Fruit fly (Drosophila melanogaster) whole organism, embryonic: ENCODE measurements around the gene Gcn5.

Source experiments
- ATbp ChIP-seq: fragments of 200-800 bp; sonication (Bioruptor generic); optimal IDR thresholded peaks from 2 replicates; lab custom pipeline; 2017; ENCODE audit warnings: missing biosample characterization, mild to moderate bottlenecking, missing genetic modification characterization, missing genetic modification reagents
- Ada2b ChIP-seq: fragments of 200-800 bp; sonication (Bioruptor generic); IDR thresholded peaks from 2 replicates; pipeline ENCODE4 v1.3.6; 2022; ENCODE audit warnings: missing biosample characterization, missing genetic modification characterization
- Blimp-1 ChIP-seq: fragments of 200-800 bp; sonication (Bioruptor generic); optimal IDR thresholded peaks from 3 replicates; lab custom pipeline; 2018; ENCODE audit warnings: missing biosample characterization, missing genetic modification characterization, mild to moderate bottlenecking, moderate library complexity, missing genetic modification reagents
- CG10654 ChIP-seq: fragments of 200-800 bp; sonication (Bioruptor generic); optimal IDR thresholded peaks from 2 replicates; lab custom pipeline; 2016; ENCODE audit warnings: missing biosample characterization, missing genetic modification characterization
- CG11093 ChIP-seq: fragments of 200-800 bp; sonication (Bioruptor generic); IDR thresholded peaks from 3 replicates; pipeline ENCODE4 v1.3.6; 2022; ENCODE audit warnings: missing biosample characterization, missing genetic modification characterization
- CG11695 ChIP-seq: fragments of 200-800 bp; sonication (Bioruptor generic); IDR thresholded peaks from 3 replicates; pipeline ENCODE4 v1.3.6; 2022; ENCODE audit warnings: missing biosample characterization, missing genetic modification characterization
- CG12659 ChIP-seq: fragments of 200-800 bp; sonication (Bioruptor generic); optimal IDR thresholded peaks from 3 replicates; lab custom pipeline; 2017; ENCODE audit warnings: mild to moderate bottlenecking, missing biosample characterization, missing genetic modification reagents, missing genetic modification characterization
- CG13123 ChIP-seq: fragments of 200-800 bp; sonication (Bioruptor generic); optimal IDR thresholded peaks from 2 replicates; lab custom pipeline; 2016; ENCODE audit warnings: missing biosample characterization, missing genetic modification characterization
- CG13775 ChIP-seq: fragments of 200-800 bp; sonication (Bioruptor generic); optimal IDR thresholded peaks from 3 replicates; lab custom pipeline; 2017; ENCODE audit warnings: missing biosample characterization, mild to moderate bottlenecking, missing genetic modification characterization
- CG1529 ChIP-seq: fragments of 200-800 bp; sonication (Bioruptor generic); optimal IDR thresholded peaks from 3 replicates; lab custom pipeline; 2018; ENCODE audit warnings: missing biosample characterization, missing genetic modification characterization
- CG1602 ChIP-seq: fragments of 200-800 bp; sonication (Bioruptor generic); optimal IDR thresholded peaks from 3 replicates; lab custom pipeline; 2016; ENCODE audit warnings: missing biosample characterization, missing genetic modification characterization
- CG17186 ChIP-seq: fragments of 200-800 bp; sonication (Bioruptor generic); optimal IDR thresholded peaks from 3 replicates; lab custom pipeline; 2017; ENCODE audit warnings: missing biosample characterization, missing genetic modification reagents, missing genetic modification characterization
- CG17328 ChIP-seq: fragments of 200-800 bp; sonication (Bioruptor generic); IDR thresholded peaks from 2 replicates; pipeline ENCODE4 v1.3.6; 2022; ENCODE audit warnings: missing biosample characterization, missing genetic modification characterization
- CG17612 ChIP-seq: fragments of 200-800 bp; sonication (Bioruptor generic); IDR thresholded peaks from 2 replicates; pipeline ENCODE4 v1.3.6; 2022; ENCODE audit warnings: missing biosample characterization, missing genetic modification characterization
- CG1832 ChIP-seq: fragments of 200-800 bp; sonication (Bioruptor generic); optimal IDR thresholded peaks from 2 replicates; lab custom pipeline; 2017; ENCODE audit warnings: missing biosample characterization, mild to moderate bottlenecking, missing genetic modification characterization, inconsistent platforms
- CG2199 ChIP-seq: fragments of 200-800 bp; sonication (Bioruptor generic); IDR thresholded peaks from 3 replicates; pipeline ENCODE4 v1.3.6; 2022; ENCODE audit warnings: missing biosample characterization, missing genetic modification characterization
- CG30431 ChIP-seq: fragments of 200-800 bp; sonication (Bioruptor generic); optimal IDR thresholded peaks from 2 replicates; lab custom pipeline; 2017; ENCODE audit warnings: missing biosample characterization, missing genetic modification characterization
- CG32772 ChIP-seq: fragments of 200-800 bp; sonication (Bioruptor generic); IDR thresholded peaks from 2 replicates; pipeline ENCODE4 v1.3.6; 2022; ENCODE audit warnings: missing biosample characterization, missing genetic modification characterization
- CG4404 ChIP-seq: fragments of 200-800 bp; sonication (Bioruptor generic); IDR thresholded peaks from 2 replicates; pipeline ENCODE4 v1.3.6; 2022; ENCODE audit warnings: missing biosample characterization, missing genetic modification characterization
- CG4617 ChIP-seq: fragments of 200-800 bp; sonication (Bioruptor generic); optimal IDR thresholded peaks from 3 replicates; lab custom pipeline; 2016; ENCODE audit warnings: missing biosample characterization, missing genetic modification characterization, borderline replicate concordance
- CG7372 ChIP-seq: fragments of 200-800 bp; sonication (Bioruptor generic); IDR thresholded peaks from 2 replicates; pipeline ENCODE4 v1.3.6; 2022; ENCODE audit warnings: missing biosample characterization, missing genetic modification characterization
- CG8290 ChIP-seq, 3 experiments: fragments of 200-800 bp; sonication (Bioruptor generic); optimal IDR thresholded peaks; 2 replicates each; lab custom pipeline; 2016 to 2019; ENCODE audit warnings: missing biosample characterization in 3 of 3, missing genetic modification characterization in 3 of 3, mild to moderate bottlenecking in 2 of 3, moderate library complexity in 1 of 3
- D ChIP-seq, 2 experiments: fragments of 200-800 bp in 1 of 2; fragments of >200 bp in 1 of 2; sonication (Bioruptor generic) in 1 of 2; optimal IDR thresholded peaks; 2 replicates in 1 of 2; 3 replicates in 1 of 2; lab custom pipeline; 2017; ENCODE audit warnings: mild to moderate bottlenecking in 1 of 2, missing biosample characterization in 1 of 2, missing genetic modification characterization in 1 of 2, missing genetic modification reagents in 1 of 2
- Dip2 ChIP-seq: fragments of 200-800 bp; sonication (Bioruptor generic); IDR thresholded peaks from 2 replicates; pipeline ENCODE4 v1.3.6; 2022; ENCODE audit warnings: missing biosample characterization, missing genetic modification characterization
- Dref ChIP-seq: fragments of 200-800 bp; sonication (Bioruptor generic); IDR thresholded peaks from 2 replicates; pipeline ENCODE4 v1.3.6; 2022; ENCODE audit warnings: missing biosample characterization, missing genetic modification characterization
- Ets97D ChIP-seq: fragments of 200-800 bp; sonication (Bioruptor generic); optimal IDR thresholded peaks from 3 replicates; lab custom pipeline; 2016; ENCODE audit warnings: missing biosample characterization, missing genetic modification characterization
- HLH3B ChIP-seq: fragments of 200-800 bp; sonication (Bioruptor generic); IDR thresholded peaks from 2 replicates; pipeline ENCODE4 v1.3.6; 2022; ENCODE audit warnings: missing biosample characterization, missing genetic modification characterization
- HLHmδ ChIP-seq: fragments of 200-800 bp; sonication (Bioruptor generic); optimal IDR thresholded peaks from 2 replicates; lab custom pipeline; 2018; ENCODE audit warnings: missing biosample characterization, mild to moderate bottlenecking, missing genetic modification characterization, moderate library complexity
- Hmr ChIP-seq: fragments of 200-800 bp; sonication (Bioruptor generic); optimal IDR thresholded peaks from 3 replicates; lab custom pipeline; 2017; ENCODE audit warnings: mild to moderate bottlenecking, missing biosample characterization, missing genetic modification reagents, missing genetic modification characterization
- Hr51 ChIP-seq, 2 experiments: fragments of 200-800 bp; sonication (Bioruptor generic); optimal IDR thresholded peaks; 2 replicates in 1 of 2; 3 replicates in 1 of 2; lab custom pipeline; 2016 to 2018; ENCODE audit warnings: missing biosample characterization in 2 of 2, missing genetic modification characterization in 2 of 2, mild to moderate bottlenecking in 1 of 2, moderate library complexity in 1 of 2
- Mrtf ChIP-seq: fragments of 200-800 bp; sonication (Bioruptor generic); IDR thresholded peaks from 3 replicates; pipeline ENCODE4 v1.3.6; 2022; ENCODE audit warnings: missing biosample characterization, missing genetic modification characterization
- Myb ChIP-seq: fragments of 200-800 bp; sonication (Bioruptor generic); optimal IDR thresholded peaks from 2 replicates; lab custom pipeline; 2016; ENCODE audit warnings: missing biosample characterization, missing genetic modification characterization
- Opbp ChIP-seq: fragments of 200-800 bp; sonication (Bioruptor generic); IDR thresholded peaks from 3 replicates; pipeline ENCODE4 v1.3.6; 2022; ENCODE audit warnings: missing biosample characterization, missing genetic modification characterization; ENCODE audit not compliant: partially characterized antibody
- Ptx1 ChIP-seq: fragments of 200-800 bp; sonication (Bioruptor generic); IDR thresholded peaks from 2 replicates; pipeline ENCODE4 v1.3.6; 2022; ENCODE audit warnings: missing biosample characterization, missing genetic modification characterization
- Sox102F ChIP-seq: fragments of 200-800 bp; sonication (Bioruptor generic); optimal IDR thresholded peaks from 2 replicates; lab custom pipeline; 2018; ENCODE audit warnings: missing biosample characterization, mild to moderate bottlenecking, missing genetic modification characterization, moderate library complexity
- ab ChIP-seq: fragments of 200-800 bp; sonication (Bioruptor generic); optimal IDR thresholded peaks from 2 replicates; lab custom pipeline; 2016; ENCODE audit warnings: missing biosample characterization, missing genetic modification characterization
- bigmax ChIP-seq: fragments of 200-800 bp; sonication (Bioruptor generic); optimal IDR thresholded peaks from 2 replicates; lab custom pipeline; 2018; ENCODE audit warnings: missing biosample characterization, mild to moderate bottlenecking, missing genetic modification characterization
- br ChIP-seq: fragments of >200 bp; optimal IDR thresholded peaks from 2 replicates; lab custom pipeline; 2017
- bsh ChIP-seq, 2 experiments: fragments of 200-800 bp; sonication (Bioruptor generic); optimal IDR thresholded peaks; 2 replicates each; lab custom pipeline; 2017 to 2018; ENCODE audit warnings: mild to moderate bottlenecking in 2 of 2, missing biosample characterization in 2 of 2, missing genetic modification characterization in 2 of 2, moderate library complexity in 1 of 2
- eyg ChIP-seq: fragments of 200-800 bp; sonication (Bioruptor generic); optimal IDR thresholded peaks from 3 replicates; lab custom pipeline; 2016; ENCODE audit warnings: missing biosample characterization, missing genetic modification characterization
- jing ChIP-seq: fragments of 200-800 bp; sonication (Bioruptor generic); optimal IDR thresholded peaks from 2 replicates; lab custom pipeline; 2018; ENCODE audit warnings: missing biosample characterization, mild to moderate bottlenecking, missing genetic modification characterization
- org-1 ChIP-seq: fragments of 200-800 bp; sonication (Bioruptor generic); optimal IDR thresholded peaks from 2 replicates; lab custom pipeline; 2017; ENCODE audit warnings: missing biosample characterization, missing genetic modification characterization
- phol ChIP-seq: fragments of 200-800 bp; sonication (Bioruptor generic); optimal IDR thresholded peaks from 3 replicates; lab custom pipeline; 2018; ENCODE audit warnings: missing biosample characterization, mild to moderate bottlenecking, missing genetic modification characterization, moderate library complexity
- sens ChIP-seq: fragments of 200-800 bp; sonication (Bioruptor generic); peaks from one replicate; lab custom pipeline; 2016; ENCODE audit warnings: missing biosample characterization, missing genetic modification characterization
- slp2 ChIP-seq: fragments of 200-800 bp; sonication (Bioruptor generic); optimal IDR thresholded peaks from 2 replicates; lab custom pipeline; 2016; ENCODE audit warnings: missing biosample characterization, missing genetic modification characterization
- ssp ChIP-seq: fragments of 200-800 bp; sonication (Bioruptor generic); IDR thresholded peaks from 2 replicates; pipeline ENCODE4 v1.3.6; 2022; ENCODE audit warnings: missing biosample characterization, missing genetic modification characterization
- trh ChIP-seq: fragments of 200-800 bp; sonication (Bioruptor generic); optimal IDR thresholded peaks from 2 replicates; lab custom pipeline; 2016; ENCODE audit warnings: missing biosample characterization, missing genetic modification characterization
- usp ChIP-seq: fragments of >200 bp; optimal IDR thresholded peaks from 2 replicates; lab custom pipeline; 2017; ENCODE audit warnings: missing biosample characterization, missing genetic modification characterization
- wdn ChIP-seq: fragments of 200-800 bp; sonication (Bioruptor generic); IDR thresholded peaks from 2 replicates; pipeline ENCODE4 v1.3.6; 2022; ENCODE audit warnings: missing biosample characterization, missing genetic modification characterization
- zfh1 ChIP-seq: fragments of 200-800 bp; sonication (Bioruptor generic); IDR thresholded peaks from 3 replicates; pipeline ENCODE4 v1.3.6; 2022; ENCODE audit warnings: missing biosample characterization, missing genetic modification characterization

Gcn5 gene

DNA sequence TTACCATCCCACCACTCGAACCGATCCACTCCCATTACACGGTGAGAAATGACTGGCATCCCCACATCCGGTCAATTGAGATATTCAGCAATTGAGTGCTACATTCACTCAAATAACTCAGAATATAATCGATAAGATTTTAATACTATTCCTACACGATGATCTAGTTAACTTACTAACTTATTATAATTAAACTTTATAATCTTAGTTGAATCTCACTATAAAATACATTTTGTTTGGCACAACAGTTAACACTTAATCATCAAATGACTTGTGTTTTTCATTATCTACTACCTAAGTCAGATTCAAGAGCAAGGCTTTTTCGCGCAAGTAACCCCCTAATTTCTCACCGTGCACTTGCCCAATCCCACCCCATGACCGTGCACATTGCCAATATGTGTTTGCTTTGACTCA, 28.5 kb downstream of the Gcn5 start (continued):
- TF ChIP-seq Ptx1 (GFP tag; lab: Robert Waterston, UW), result 0 out of 2 replicates have a peak, but pooled peaks have one; percentile 27
- TF ChIP-seq Hr51 (GFP tag; optimal IDR thresholded peaks at IDR 0.05; lab: Kevin White, UChicago), result peak in 1 of 2 experiments; percentile 58
- peak; percentile 13 for TF ChIP-seq CG13775 (GFP tag; lab: Kevin White, UChicago)
- no peak for TF ChIP-seq usp
- TF ChIP-seq Blimp-1 (GFP tag; lab: Kevin White, UChicago), result peak; percentile 44
- TF ChIP-seq sens (GFP tag; lab: Kevin White, UChicago), result peak; percentile 65
- no peak for TF ChIP-seq HLHmδ
- TF ChIP-seq bigmax (GFP tag; lab: Kevin White, UChicago), result no peak
- no peak for TF ChIP-seq zfh1 (GFP tag; lab: Robert Waterston, UW)
- TF ChIP-seq HLH3B (GFP tag; lab: Robert Waterston, UW), result no peak
- TF ChIP-seq Myb (GFP tag; lab: Kevin White, UChicago), result no peak
- TF ChIP-seq jing, result no peak
- TF ChIP-seq CG1832, result no peak
- TF ChIP-seq eyg, result no peak
- no peak for TF ChIP-seq CG4617
- TF ChIP-seq CG17328 (GFP tag; lab: Robert Waterston, UW), result no peak
- 0 out of 2 replicates have a peak, but pooled peaks have one; percentile 11 for TF ChIP-seq CG32772
- TF ChIP-seq CG10654, result peak; percentile 35
- TF ChIP-seq D (optimal IDR thresholded peaks at IDR 0.05; lab: Kevin White, UChicago), result no peak
- TF ChIP-seq D (GFP tag; optimal IDR thresholded peaks at IDR 0.05; lab: Kevin White, UChicago), result peak; percentile 40
- TF ChIP-seq org-1 (GFP tag; lab: Kevin White, UChicago), result peak; percentile 36
- TF ChIP-seq CG2199, result no peak
- no peak for TF ChIP-seq CG8290 (GFP tag; optimal IDR thresholded peaks at IDR 0.05; lab: Kevin White, UChicago)
- no peak for TF ChIP-seq CG8290 (tag; optimal IDR thresholded peaks at IDR 0.05; lab: Kevin White, UChicago)
- peak; percentile 27 to 83 for TF ChIP-seq bsh (GFP tag; optimal IDR thresholded peaks at IDR 0.05; lab: Kevin White, UChicago)
- peak; percentile 48 for TF ChIP-seq phol
- no peak for TF ChIP-seq wdn (GFP tag; lab: Robert Waterston, UW)
- no peak for TF ChIP-seq CG4404
- TF ChIP-seq Ets97D, result no peak
- TF ChIP-seq Ada2b (GFP tag; lab: Robert Waterston, UW), result no peak
- no peak for TF ChIP-seq CG13123
- TF ChIP-seq CG11695, result 0 out of 3 replicates have a peak, but pooled peaks have one; percentile 27
- no peak for TF ChIP-seq CG7372 (GFP tag; lab: Robert Waterston, UW)
- TF ChIP-seq Sox102F, result peak; percentile 47
- TF ChIP-seq CG17186, result no peak
- 0 out of 3 replicates have a peak, but pooled peaks have one; percentile 29 for TF ChIP-seq Mrtf
- TF ChIP-seq Hmr, result no peak
- peak; percentile 25 for TF ChIP-seq CG30431 (GFP tag; lab: Kevin White, UChicago)
- TF ChIP-seq CG1602, result no peak
- peak; percentile 1 for TF ChIP-seq slp2 (GFP tag; lab: Kevin White, UChicago)
- TF ChIP-seq ab (GFP tag; lab: Kevin White, UChicago), result no peak
- no peak for TF ChIP-seq CG11093
- peak; percentile 39 for TF ChIP-seq CG12659 (GFP tag; lab: Kevin White, UChicago)
- TF ChIP-seq Dref (GFP tag; lab: Robert Waterston, UW), result no peak
- no peak for TF ChIP-seq trh
- no peak for TF ChIP-seq CG17612 (GFP tag; lab: Robert Waterston, UW)
- TF ChIP-seq br (lab: Kevin White, UChicago), result no peak
- no peak for TF ChIP-seq Opbp (GFP tag; lab: Robert Waterston, UW)
- no peak for TF ChIP-seq Dip2 (GFP tag; lab: Robert Waterston, UW)
- TF ChIP-seq ssp, result 0 out of 2 replicates have a peak, but pooled peaks have one; percentile 11
- peak; percentile 24 for TF ChIP-seq CG1529 (GFP tag; lab: Kevin White, UChicago)
- peak; percentile 24 for TF ChIP-seq ATbp (GFP tag; lab: Kevin White, UChicago)
